Fruit fly (Drosophila melanogaster) whole organism, prepupa: Measurements from ENCODE around the gene CG15144.

Experiments used
- CG4318 ChIP-seq: fragments of 200-800 bp; sonication (Bioruptor generic); optimal IDR thresholded peaks from 3 replicates; lab custom pipeline; 2017; ENCODE audit warnings: missing biosample characterization, mild to moderate bottlenecking, missing genetic modification characterization
- CG7368 ChIP-seq: fragments of 200-800 bp; sonication (Bioruptor generic); optimal IDR thresholded peaks from 3 replicates; lab custom pipeline; 2016; ENCODE audit warnings: missing biosample characterization, missing genetic modification characterization
- Ets96B ChIP-seq: fragments of 200-800 bp; optimal IDR thresholded peaks from 2 replicates; lab custom pipeline; 2019; ENCODE audit warnings: missing biosample characterization, mild to moderate bottlenecking, missing genetic modification characterization, moderate library complexity
- Hr39 ChIP-seq: fragments of 200-800 bp; sonication (Bioruptor generic); optimal IDR thresholded peaks from 2 replicates; lab custom pipeline; 2016; ENCODE audit warnings: missing biosample characterization, missing genetic modification characterization
- Lpt ChIP-seq: fragments of 200-800 bp; sonication (Bioruptor generic); optimal IDR thresholded peaks from 3 replicates; lab custom pipeline; 2016; ENCODE audit warnings: missing biosample characterization, missing genetic modification characterization
- Met ChIP-seq: fragments of 200-800 bp; sonication (Bioruptor generic); optimal IDR thresholded peaks from 3 replicates; lab custom pipeline; 2016; ENCODE audit warnings: missing biosample characterization, missing genetic modification characterization
- Sox102F ChIP-seq: fragments of 200-800 bp; sonication (Bioruptor generic); optimal IDR thresholded peaks from 2 replicates; lab custom pipeline; 2016; ENCODE audit warnings: missing biosample characterization, mild to moderate bottlenecking, missing genetic modification characterization
- Sox15 ChIP-seq: fragments of 200-800 bp; sonication (Bioruptor generic); optimal IDR thresholded peaks from 3 replicates; lab custom pipeline; 2016; ENCODE audit warnings: missing biosample characterization, missing genetic modification characterization
- topi ChIP-seq: fragments of 200-800 bp; sonication (Bioruptor generic); optimal IDR thresholded peaks from 3 replicates; lab custom pipeline; 2016; ENCODE audit warnings: missing biosample characterization, missing genetic modification characterization
- vri ChIP-seq: fragments of 200-800 bp; sonication (Bioruptor generic); optimal IDR thresholded peaks from 3 replicates; lab custom pipeline; 2016; ENCODE audit warnings: missing biosample characterization, mild to moderate bottlenecking, missing genetic modification characterization

- TF ChIP-seq CG4318 (GFP tag; lab: Kevin White, UChicago) (no peak), topi (GFP tag; lab: Kevin White, UChicago) (no peak), Met (GFP tag; lab: Kevin White, UChicago) (no peak), Lpt (no peak), CG7368 (GFP tag; lab: Kevin White, UChicago) (no peak), Sox15 (GFP tag; lab: Kevin White, UChicago) (no peak), Sox102F (GFP tag; lab: Kevin White, UChicago) (no peak), Hr39 (GFP tag; lab: Kevin White, UChicago) (no peak), Ets96B (tag; lab: Kevin White, UChicago) (no peak), vri (GFP tag; lab: Kevin White, UChicago) (no peak)
These were observed 36.8 kb upstream of the CG15144 start for dm6 chr2L:17565734-17566133.
